Worm (Caenorhabditis elegans) whole organism, midembryonic: ENCODE data around the gene ubh-3.

Source experiments
- cog-1 ChIP-seq: sonication (generic microtip); optimal IDR thresholded peaks from 2 replicates; lab custom pipeline; 2016; ENCODE audit warnings: missing genetic modification characterization, missing compliant biosample characterization
- med-1 ChIP-seq: sonication (generic microtip); optimal IDR thresholded peaks from 2 replicates; lab custom pipeline; 2017; ENCODE audit warnings: missing genetic modification characterization, mild to moderate bottlenecking, missing compliant biosample characterization, antibody characterized with exemption, missing genetic modification reagents; ENCODE audit not compliant: insufficient read depth
- ref-1 ChIP-seq: fragments of 200-800 bp; sonication (Bioruptor generic); conservative IDR thresholded peaks from 2 replicates; pipeline ENCODE4 v1.3.6; 2022; ENCODE audit warnings: missing genetic modification reagents, missing genetic modification characterization, missing compliant biosample characterization

ce11 chrV:6498441-6498840 lies 10.2 kb downstream of the ubh-3 start:
- TF ChIP-seq ref-1 (GFP tag; lab: Robert Waterston, UW) (no peak), med-1 (no peak), cog-1 (tag; lab: Kevin White, UChicago) (no peak)
